Worm (Caenorhabditis elegans) whole organism, L4 larva: ENCODE measurements around the gene mrp-2.

Experiments used
- F37D6.2 ChIP-seq: sonication (generic microtip); optimal IDR thresholded peaks from 2 replicates; lab custom pipeline; 2016; ENCODE audit warnings: mild to moderate bottlenecking, missing genetic modification characterization, missing compliant biosample characterization
- Y48G9A.11 ChIP-seq: fragments of 200-800 bp; sonication (Bioruptor generic); IDR thresholded peaks from 2 replicates; pipeline ENCODE4 v1.3.6; 2022; ENCODE audit warnings: missing genetic modification reagents, missing genetic modification characterization, missing compliant biosample characterization
- aha-1 ChIP-seq: fragments of 150-350 bp; peaks from one replicate; lab custom pipeline; 2014; ENCODE audit warnings: missing biosample characterization, missing genetic modification characterization
- arid-1 ChIP-seq: fragments of 200-800 bp; sonication (Bioruptor generic); conservative IDR thresholded peaks from 2 replicates; pipeline ENCODE4 v1.3.6; 2022; ENCODE audit warnings: missing genetic modification reagents, missing genetic modification characterization, missing compliant biosample characterization
- ceh-28 ChIP-seq: fragments of 150-350 bp; optimal IDR thresholded peaks from 2 replicates; lab custom pipeline; 2014; ENCODE audit warnings: missing biosample characterization, missing genetic modification reagents, missing genetic modification characterization
- ces-1 ChIP-seq: fragments of 150-350 bp; sonication (generic microtip); optimal IDR thresholded peaks from 4 replicates; lab custom pipeline; 2014; ENCODE audit warnings: missing biosample characterization, missing genetic modification reagents, missing genetic modification characterization
- daf-8 ChIP-seq: fragments of 200-800 bp; sonication (Bioruptor generic); IDR thresholded peaks from 2 replicates; pipeline ENCODE4 v1.3.6; 2022; ENCODE audit warnings: missing genetic modification characterization, missing compliant biosample characterization
- dmd-6 ChIP-seq: fragments of 200-800 bp; sonication (Bioruptor generic); IDR thresholded peaks from 2 replicates; pipeline ENCODE4 v1.3.6; 2022; ENCODE audit warnings: missing genetic modification reagents, missing genetic modification characterization, missing compliant biosample characterization
- dmd-9 ChIP-seq: fragments of 200-800 bp; sonication (Bioruptor generic); IDR thresholded peaks from 2 replicates; pipeline ENCODE4 v1.3.6; 2022; ENCODE audit warnings: missing genetic modification reagents, missing genetic modification characterization, missing compliant biosample characterization
- dpl-1 ChIP-seq: fragments of 150-350 bp; optimal IDR thresholded peaks from 2 replicates; lab custom pipeline; 2014; ENCODE audit warnings: missing biosample characterization, missing genetic modification reagents, missing genetic modification characterization
- fkh-10 ChIP-seq: fragments of 150-350 bp; optimal IDR thresholded peaks from 2 replicates; lab custom pipeline; 2014; ENCODE audit warnings: missing biosample characterization, missing genetic modification reagents, missing genetic modification characterization
- hif-1 ChIP-seq, 2 experiments: sonication (generic microtip); optimal IDR thresholded peaks; 2 replicates each; lab custom pipeline; 2016 to 2017; ENCODE audit warnings: missing compliant biosample characterization in 2 of 2, missing genetic modification characterization in 2 of 2, missing genetic modification reagents in 2 of 2, missing genotype in 2 of 2, mild to moderate bottlenecking in 1 of 2
- hlh-11 ChIP-seq: fragments of 200-800 bp; sonication (Bioruptor generic); optimal IDR thresholded peaks from 2 replicates; lab custom pipeline; 2018; ENCODE audit warnings: mild to moderate bottlenecking, missing genetic modification characterization, missing compliant biosample characterization
- hlh-30 ChIP-seq: sonication (generic microtip); optimal IDR thresholded peaks from 2 replicates; lab custom pipeline; 2017; ENCODE audit warnings: antibody characterized with exemption, mild to moderate bottlenecking, missing genetic modification characterization, missing compliant biosample characterization; ENCODE audit not compliant: insufficient read depth
- hmg-1.1 ChIP-seq: fragments of 200-800 bp; sonication (Bioruptor generic); IDR thresholded peaks from 2 replicates; pipeline ENCODE4 v1.3.6; 2022; ENCODE audit warnings: missing genetic modification reagents, missing genetic modification characterization, missing compliant biosample characterization
- lim-7 ChIP-seq: fragments of 200-800 bp; sonication (Bioruptor generic); IDR thresholded peaks from 2 replicates; pipeline ENCODE4 v1.3.6; 2022; ENCODE audit warnings: missing genetic modification characterization, missing compliant biosample characterization
- lin-38 ChIP-seq: fragments of 200-800 bp; sonication (Bioruptor generic); IDR thresholded peaks from 2 replicates; pipeline ENCODE4 v1.3.6; 2022; ENCODE audit warnings: missing genetic modification reagents, missing genetic modification characterization, missing compliant biosample characterization
- lin-39 ChIP-seq: fragments of 150-350 bp; optimal IDR thresholded peaks from 2 replicates; lab custom pipeline; 2014; ENCODE audit warnings: missing biosample characterization, missing genetic modification reagents, missing genetic modification characterization
- madf-5 ChIP-seq, 2 experiments: fragments of 200-800 bp; sonication (Bioruptor generic); IDR thresholded peaks; 2 replicates each; pipeline ENCODE4 v1.3.6; 2022; ENCODE audit warnings: missing compliant biosample characterization in 2 of 2, missing genetic modification characterization in 2 of 2
- mdl-1 ChIP-seq, 2 experiments: fragments of 150-350 bp in 1 of 2; sonication (generic microtip) in 1 of 2; optimal IDR thresholded peaks; 2 replicates each; lab custom pipeline; 2014 to 2017; ENCODE audit warnings: missing biosample characterization in 2 of 2, missing genetic modification characterization in 2 of 2
- mep-1 ChIP-seq: fragments of 150-350 bp; sonication (generic microtip); optimal IDR thresholded peaks from 3 replicates; lab custom pipeline; 2014; ENCODE audit warnings: missing biosample characterization, missing genetic modification characterization
- mes-2 ChIP-seq: sonication (generic microtip); optimal IDR thresholded peaks from 2 replicates; lab custom pipeline; 2016; ENCODE audit warnings: missing genotype, mild to moderate bottlenecking, missing genetic modification characterization, missing compliant biosample characterization; ENCODE audit not compliant: poor library complexity, severe bottlenecking
- mxl-3 ChIP-seq: fragments of 200-800 bp; sonication (Bioruptor generic); optimal IDR thresholded peaks from 2 replicates; lab custom pipeline; 2018; ENCODE audit warnings: mild to moderate bottlenecking, missing genetic modification characterization, missing compliant biosample characterization
- nhr-102 ChIP-seq: sonication (generic microtip); optimal IDR thresholded peaks from 2 replicates; lab custom pipeline; 2016; ENCODE audit warnings: mild to moderate bottlenecking, missing genetic modification characterization, moderate library complexity, missing compliant biosample characterization
- nhr-11 ChIP-seq: fragments of 150-350 bp; optimal IDR thresholded peaks from 2 replicates; lab custom pipeline; 2014; ENCODE audit warnings: missing biosample characterization, missing genetic modification characterization
- nhr-28 ChIP-seq: fragments of 150-350 bp; optimal IDR thresholded peaks from 2 replicates; lab custom pipeline; 2014; ENCODE audit warnings: missing biosample characterization, missing genetic modification characterization
- nhr-48 ChIP-seq: sonication (generic microtip); optimal IDR thresholded peaks from 2 replicates; lab custom pipeline; 2016; ENCODE audit warnings: mild to moderate bottlenecking, missing genetic modification characterization, missing compliant biosample characterization
- nhr-76 ChIP-seq: fragments of 150-350 bp; optimal IDR thresholded peaks from 2 replicates; lab custom pipeline; 2014; ENCODE audit warnings: missing biosample characterization, missing genetic modification characterization
- pha-4 ChIP-seq, 2 experiments: fragments of 150-350 bp in 1 of 2; fragments of 200-800 bp in 1 of 2; sonication (Bioruptor generic) in 1 of 2; IDR thresholded peaks in 1 of 2; optimal IDR thresholded peaks in 1 of 2; 2 replicates each; pipeline versions ENCODE4 v1.3.6 to Lab custom; 2014 to 2022; ENCODE audit warnings: missing genetic modification characterization in 2 of 2, missing genetic modification reagents in 2 of 2, missing biosample characterization in 1 of 2, missing compliant biosample characterization in 1 of 2
- rbr-2 ChIP-seq: sonication (generic microtip); optimal IDR thresholded peaks from 2 replicates; lab custom pipeline; 2016; ENCODE audit warnings: missing genotype, missing genetic modification characterization, missing compliant biosample characterization
- sdz-12 ChIP-seq: fragments of 200-800 bp; sonication (Bioruptor generic); optimal IDR thresholded peaks from 2 replicates; lab custom pipeline; 2018; ENCODE audit warnings: mild to moderate bottlenecking, missing genetic modification characterization, missing compliant biosample characterization
- set-16 ChIP-seq: fragments of 200-800 bp; sonication (Bioruptor generic); IDR thresholded peaks from 2 replicates; pipeline ENCODE4 v1.3.6; 2022; ENCODE audit warnings: missing genetic modification reagents, missing genetic modification characterization, missing compliant biosample characterization
- snpc-1.2 ChIP-seq: fragments of 200-800 bp; sonication (Bioruptor generic); IDR thresholded peaks from 2 replicates; pipeline ENCODE4 v1.3.6; 2022; ENCODE audit warnings: missing genetic modification reagents, missing genetic modification characterization, missing compliant biosample characterization
- spr-1 ChIP-seq: sonication (generic microtip); optimal IDR thresholded peaks from 2 replicates; lab custom pipeline; 2016; ENCODE audit warnings: mild to moderate bottlenecking, missing genetic modification characterization, missing compliant biosample characterization
- tag-97 ChIP-seq: fragments of 200-800 bp; sonication (Bioruptor generic); IDR thresholded peaks from 2 replicates; pipeline ENCODE4 v1.3.6; 2022; ENCODE audit warnings: missing genetic modification characterization, missing compliant biosample characterization
- unc-62 ChIP-seq, 3 experiments: fragments of 150-350 bp in 1 of 3; sonication (generic microtip); optimal IDR thresholded peaks in 2 of 3; peaks in 1 of 3; 1 replicate in 1 of 3; 2 replicates in 2 of 3; lab custom pipeline; 2014 to 2017; ENCODE audit warnings: missing biosample characterization in 3 of 3, missing genetic modification characterization in 3 of 3, missing genetic modification reagents in 3 of 3, missing genotype in 1 of 3
- vab-7 ChIP-seq: fragments of 200-800 bp; sonication (Bioruptor generic); IDR thresholded peaks from 2 replicates; pipeline ENCODE4 v1.3.6; 2022; ENCODE audit warnings: missing genetic modification reagents, missing genetic modification characterization, missing compliant biosample characterization
- zfp-2 ChIP-seq: sonication (generic microtip); optimal IDR thresholded peaks from 2 replicates; lab custom pipeline; 2016; ENCODE audit warnings: mild to moderate bottlenecking, missing genetic modification characterization, missing compliant biosample characterization
- zip-2 ChIP-seq: fragments of 150-350 bp; optimal IDR thresholded peaks from 2 replicates; lab custom pipeline; 2014; ENCODE audit warnings: missing biosample characterization, missing genetic modification characterization

Gene mrp-2

DNA sequence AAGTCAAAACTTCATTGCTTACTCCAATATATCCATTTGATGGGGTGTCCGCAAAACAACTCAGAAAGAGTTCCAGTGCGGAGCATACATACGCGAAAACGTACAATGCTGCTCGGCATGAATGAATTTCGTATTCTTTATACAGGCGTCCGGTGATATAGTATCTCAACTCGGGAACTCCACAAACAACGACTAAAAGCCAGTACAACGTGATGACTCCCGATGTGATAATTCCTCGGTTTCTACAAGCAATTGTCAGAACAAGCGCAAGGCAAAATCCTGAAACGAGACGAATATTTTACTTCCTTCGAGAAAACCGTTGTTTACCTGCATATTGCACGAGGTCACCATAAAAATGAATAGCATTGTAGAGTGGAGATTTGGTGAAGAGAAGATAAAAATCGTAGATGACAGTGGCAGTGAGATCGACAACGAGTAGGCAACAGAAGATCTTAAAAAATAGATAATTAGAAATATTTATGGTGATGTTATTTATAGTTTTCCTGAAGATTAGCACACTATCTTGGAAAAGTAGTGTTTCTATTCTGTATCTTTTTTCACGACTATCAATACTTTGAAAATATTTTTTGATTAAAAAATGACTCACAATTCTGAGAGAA is 13.2 kb upstream of the mrp-2 start:
- TF ChIP-seq F37D6.2 (tag; lab: Kevin White, UChicago) (no peak), lim-7 (GFP tag; lab: Robert Waterston, UW) (no peak), vab-7 (GFP tag; lab: Robert Waterston, UW) (no peak), arid-1 (GFP tag; lab: Robert Waterston, UW) (no peak), mdl-1 (tag; optimal IDR thresholded peaks at IDR 0.05; lab: Kevin White, UChicago) (no peak), snpc-1.2 (GFP tag; lab: Robert Waterston, UW) (no peak), dmd-6 (GFP tag; lab: Robert Waterston, UW) (no peak), unc-62 (GFP tag; optimal IDR thresholded peaks at IDR 0.05 in 1 of 2; lab: Kevin White, UChicago) (peak in 1 of 2 experiments; percentile 93), unc-62 (tag; optimal IDR thresholded peaks at IDR 0.05; lab: Kevin White, UChicago) (no peak), Y48G9A.11 (GFP tag; lab: Robert Waterston, UW) (no peak), pha-4 (GFP tag; IDR thresholded peaks at IDR 0.05; lab: Robert Waterston, UW) (no peak), pha-4 (tag; optimal IDR thresholded peaks at IDR 0.05; lab: Kevin White, UChicago) (no peak), aha-1 (tag; lab: Kevin White, UChicago) (peak; percentile 41), spr-1 (no peak), daf-8 (GFP tag; lab: Robert Waterston, UW) (no peak), tag-97 (GFP tag; lab: Robert Waterston, UW) (no peak), ces-1 (no peak), nhr-48 (no peak)
- TF ChIP-seq, all 104 proteins: peak for 2

- TF ChIP-seq mep-1 (tag; lab: Kevin White, UChicago), result no peak
- peak; percentile 70 for TF ChIP-seq set-16 (GFP tag; lab: Robert Waterston, UW)
- no peak for TF ChIP-seq nhr-76
Measured at ce11 chrX:581754-582153, 9.3 kb upstream of the mrp-2 start.

- TF ChIP-seq ceh-28 (tag; lab: Kevin White, UChicago) (no peak), sdz-12 (GFP tag; lab: Kevin White, UChicago) (no peak), nhr-102 (tag; lab: Kevin White, UChicago) (peak; percentile 64), madf-5 (GFP tag; IDR thresholded peaks at IDR 0.05; lab: Robert Waterston, UW) (no peak), lin-39 (tag; lab: Kevin White, UChicago) (no peak)
- TF ChIP-seq, all 104 proteins: peak for 1
Measured at ce11 chrX:575084-575483, 2.6 kb upstream of the mrp-2 start.

- TF ChIP-seq snpc-1.2 (GFP tag; lab: Robert Waterston, UW) (no peak), fkh-10 (peak; percentile 31), hlh-11 (tag; lab: Kevin White, UChicago) (peak; percentile 28), nhr-28 (peak; percentile 56), hlh-30 (tag; lab: Kevin White, UChicago) (peak; percentile 63), mxl-3 (GFP tag; lab: Kevin White, UChicago) (peak; percentile 22), zfp-2 (tag; lab: Kevin White, UChicago) (no peak), nhr-11 (tag; lab: Kevin White, UChicago) (peak; percentile 81), zip-2 (tag; lab: Kevin White, UChicago) (peak; percentile 85), dpl-1 (GFP tag; lab: Kevin White, UChicago) (peak; percentile 4), aha-1 (tag; lab: Kevin White, UChicago) (peak; percentile 91), mep-1 (tag; lab: Kevin White, UChicago) (peak; percentile 44), pha-4 (GFP tag; IDR thresholded peaks at IDR 0.05; lab: Robert Waterston, UW) (no peak), pha-4 (tag; optimal IDR thresholded peaks at IDR 0.05; lab: Kevin White, UChicago) (peak; percentile 41), mes-2 (peak; percentile 36), ces-1 (no peak), hif-1 (tag; optimal IDR thresholded peaks at IDR 0.05; lab: Kevin White, UChicago) (peak in 1 of 2 experiments; percentile 46), mdl-1 (tag; optimal IDR thresholded peaks at IDR 0.05; lab: Kevin White, UChicago) (peak in 1 of 2 experiments; percentile 57), nhr-102 (tag; lab: Kevin White, UChicago) (peak; percentile 21), lin-38 (GFP tag; lab: Robert Waterston, UW) (no peak), dmd-9 (no peak), unc-62 (GFP tag; optimal IDR thresholded peaks at IDR 0.05 in 1 of 2; lab: Kevin White, UChicago) (peak in 1 of 2 experiments; percentile 90), unc-62 (tag; optimal IDR thresholded peaks at IDR 0.05; lab: Kevin White, UChicago) (no peak), hmg-1.1 (GFP tag; lab: Robert Waterston, UW) (0 out of 2 replicates have a peak, but pooled peaks have one; percentile 37), rbr-2 (tag; lab: Kevin White, UChicago) (peak; percentile 26)
Measured at ce11 chrX:573270-573669, 769 bp upstream of the mrp-2 start.
